Worm (Caenorhabditis elegans) whole organism, L4 larva: Measurements from ENCODE around the gene ZK742.6.

Experiments used
- F26F4.8 ChIP-seq: fragments of 200-800 bp; sonication (Bioruptor generic); conservative IDR thresholded peaks from 2 replicates; pipeline ENCODE4 v1.3.6; 2022; ENCODE audit warnings: missing genetic modification characterization, missing compliant biosample characterization
- R02D3.7 ChIP-seq: fragments of 150-350 bp; sonication (generic microtip); optimal IDR thresholded peaks from 3 replicates; lab custom pipeline; 2014; ENCODE audit warnings: missing biosample characterization, missing genetic modification characterization
- Y48G9A.11 ChIP-seq: fragments of 200-800 bp; sonication (Bioruptor generic); IDR thresholded peaks from 2 replicates; pipeline ENCODE4 v1.3.6; 2022; ENCODE audit warnings: missing genetic modification reagents, missing genetic modification characterization, missing compliant biosample characterization
- ceh-32 ChIP-seq: sonication (generic microtip); optimal IDR thresholded peaks from 2 replicates; lab custom pipeline; 2016; ENCODE audit warnings: mild to moderate bottlenecking, missing genetic modification characterization, missing compliant biosample characterization; ENCODE audit not compliant: poor library complexity
- daf-12 ChIP-seq: fragments of 150-350 bp; optimal IDR thresholded peaks from 2 replicates; lab custom pipeline; 2014; ENCODE audit warnings: missing biosample characterization, missing genetic modification reagents, missing genetic modification characterization
- duxl-1 ChIP-seq: sonication (generic microtip); optimal IDR thresholded peaks from 2 replicates; lab custom pipeline; 2016; ENCODE audit warnings: mild to moderate bottlenecking, missing genetic modification characterization, moderate library complexity, missing compliant biosample characterization; ENCODE audit not compliant: poor library complexity
- fkh-10 ChIP-seq: fragments of 150-350 bp; optimal IDR thresholded peaks from 2 replicates; lab custom pipeline; 2014; ENCODE audit warnings: missing biosample characterization, missing genetic modification reagents, missing genetic modification characterization
- fos-1 ChIP-seq: fragments of 150-350 bp; optimal IDR thresholded peaks from 2 replicates; lab custom pipeline; 2014; ENCODE audit warnings: missing biosample characterization, missing genetic modification characterization
- lin-13 ChIP-seq: fragments of 150-350 bp; optimal IDR thresholded peaks from 2 replicates; lab custom pipeline; 2014; ENCODE audit warnings: missing biosample characterization, missing genetic modification reagents, missing genetic modification characterization
- mdl-1 ChIP-seq, 2 experiments: fragments of 150-350 bp in 1 of 2; sonication (generic microtip) in 1 of 2; optimal IDR thresholded peaks; 2 replicates each; lab custom pipeline; 2014 to 2017; ENCODE audit warnings: missing biosample characterization in 2 of 2, missing genetic modification characterization in 2 of 2
- mxl-2 ChIP-seq: fragments of 200-800 bp; sonication (Bioruptor generic); conservative IDR thresholded peaks from 2 replicates; pipeline ENCODE4 v1.3.6; 2022; ENCODE audit warnings: missing genetic modification reagents, missing genetic modification characterization, missing compliant biosample characterization
- ztf-11 ChIP-seq: fragments of 150-350 bp; optimal IDR thresholded peaks from 2 replicates; lab custom pipeline; 2014; ENCODE audit warnings: missing biosample characterization, missing genetic modification characterization

DNA sequence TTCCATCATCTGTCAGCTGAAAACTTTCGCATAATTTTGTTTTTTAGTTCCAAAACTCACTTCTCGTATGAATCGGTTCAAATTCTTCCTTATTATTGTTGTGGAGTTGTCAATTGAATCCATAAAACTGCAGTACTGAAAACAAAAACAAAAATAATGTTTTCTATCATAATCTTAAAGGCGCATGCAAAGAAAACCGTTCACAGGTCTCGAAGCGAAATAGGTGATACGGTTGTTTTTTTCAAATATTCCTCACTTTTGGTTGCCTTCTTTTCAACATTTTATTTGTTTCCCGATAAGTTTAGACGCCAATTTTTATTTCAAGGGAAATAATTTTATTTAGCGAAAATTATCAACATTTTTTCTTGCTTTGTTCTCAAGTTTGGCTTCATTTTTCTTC, 11.2 kb downstream of the ZK742.6 start:
- no peak for TF ChIP-seq duxl-1
- no peak for TF ChIP-seq fkh-10 (GFP tag; lab: Kevin White, UChicago)
- no peak for TF ChIP-seq ztf-11
- no peak for TF ChIP-seq daf-12 (tag; lab: Kevin White, UChicago)
- no peak for TF ChIP-seq R02D3.7 (tag; lab: Kevin White, UChicago)
- no peak for TF ChIP-seq F26F4.8 (GFP tag; lab: Robert Waterston, UW)
- no peak for TF ChIP-seq mxl-2 (GFP tag; lab: Robert Waterston, UW)
- TF ChIP-seq mdl-1 (tag; optimal IDR thresholded peaks at IDR 0.05; lab: Kevin White, UChicago): no peak
- no peak for TF ChIP-seq Y48G9A.11
- no peak for TF ChIP-seq fos-1 (tag; lab: Kevin White, UChicago)
- no peak for TF ChIP-seq lin-13 (GFP tag; lab: Kevin White, UChicago)
- no peak for TF ChIP-seq ceh-32 (tag; lab: Kevin White, UChicago)
